Worm (Caenorhabditis elegans): Measurements from ENCODE around the gene srh-74.
A peak's percentile ranks its signal among the peaks of the same experiment; 100 is the strongest.

srh-74 gene

DNA sequence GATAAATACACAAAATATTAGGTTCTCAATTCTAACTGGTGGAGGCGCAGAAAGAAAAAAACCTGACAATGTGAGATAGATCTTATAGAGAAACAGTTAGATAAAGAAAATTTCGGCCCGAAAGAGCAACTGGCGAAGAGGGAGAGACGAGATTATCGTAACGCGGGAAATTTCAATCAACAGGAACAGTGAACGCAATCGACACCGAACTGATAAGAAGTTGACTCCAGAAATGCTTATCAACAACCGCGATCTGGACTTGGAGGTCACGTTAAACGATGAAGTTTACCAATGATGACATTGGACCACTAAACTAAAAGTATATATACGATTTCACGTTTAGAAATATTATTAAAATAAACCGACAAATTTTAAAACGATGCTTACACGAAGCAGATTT, 27.8 kb upstream of the srh-74 start (continued):
- no peak for TF ChIP-seq tbx-9 (tag; optimal IDR thresholded peaks at IDR 0.05; ENCODE audit: borderline replicate concordance)
- peak; percentile 43 for TF ChIP-seq ZK185.1 (tag; optimal IDR thresholded peaks at IDR 0.05; ENCODE audit: poor library complexity, severe bottlenecking)
- peak; percentile 20 for TF ChIP-seq nhr-80 (tag; optimal IDR thresholded peaks at IDR 0.05)
- TF ChIP-seq ztf-25 (GFP tag; IDR thresholded peaks at IDR 0.05): no peak

DNA sequence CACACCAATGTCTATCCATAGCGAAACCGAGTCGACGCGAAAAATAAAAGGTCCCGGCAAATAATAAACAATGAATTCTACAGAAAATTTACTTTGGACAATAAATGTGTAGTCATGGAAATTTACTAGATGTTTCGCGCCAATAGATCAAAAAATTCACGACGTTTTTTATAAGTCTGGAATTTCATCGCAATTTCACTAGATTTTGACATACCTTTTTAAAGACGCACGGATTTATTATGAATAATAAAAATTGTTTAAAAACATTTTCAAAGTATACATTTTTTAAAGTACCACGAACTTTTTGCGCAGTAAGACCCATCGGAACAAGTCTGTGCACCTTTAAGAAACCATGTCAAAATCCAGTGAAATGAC, 27.4 kb upstream of the srh-74 start:
- TF ChIP-seq ztf-26 (tag; optimal IDR thresholded peaks at IDR 0.05) (peak; percentile 11), ceh-58 (GFP tag; IDR thresholded peaks at IDR 0.05) (no peak), nfya-1 (tag; optimal IDR thresholded peaks at IDR 0.05; ENCODE audit: borderline replicate concordance, insufficient read depth) (no peak), hlh-26 (GFP tag; conservative IDR thresholded peaks at IDR 0.05) (no peak), dpff-1 (tag; optimal IDR thresholded peaks at IDR 0.05) (peak; percentile 78), egl-44 (GFP tag; IDR thresholded peaks at IDR 0.05) (no peak), ztf-6 (GFP tag; IDR thresholded peaks at IDR 0.05) (no peak), ceh-27 (GFP tag; optimal IDR thresholded peaks at IDR 0.05) (no peak), lsl-1 (GFP tag; optimal IDR thresholded peaks at IDR 0.05) (no peak), madf-6 (GFP tag; IDR thresholded peaks at IDR 0.05) (peak; percentile 87), madf-8 (GFP tag; conservative IDR thresholded peaks at IDR 0.05) (peak; percentile 64), xnd-1 (tag; optimal IDR thresholded peaks at IDR 0.05) (peak; percentile 76), F57A8.1 (GFP tag; optimal IDR thresholded peaks at IDR 0.05) (no peak), C06A6.2 (GFP tag; conservative IDR thresholded peaks at IDR 0.05) (no peak), lir-1 (GFP tag; conservative IDR thresholded peaks at IDR 0.05) (no peak), nfyb-1 (GFP tag; IDR thresholded peaks at IDR 0.05) (no peak), K12H6.12 (tag; optimal IDR thresholded peaks at IDR 0.05) (no peak), Y79H2A.3 (GFP tag; conservative IDR thresholded peaks at IDR 0.05) (no peak), F22D6.2 (tag; optimal IDR thresholded peaks at IDR 0.05) (no peak), mes-4 (tag; optimal IDR thresholded peaks at IDR 0.05) (no peak), aptf-3 (GFP tag; IDR thresholded peaks at IDR 0.05) (no peak), lin-26 (GFP tag; IDR thresholded peaks at IDR 0.05) (no peak), snpc-4 (GFP tag; optimal IDR thresholded peaks at IDR 0.05) (no peak), snpc-4 (tag; optimal IDR thresholded peaks at IDR 0.05) (no peak), nhr-120 (GFP tag; IDR thresholded peaks at IDR 0.05) (no peak), snpc-1.3 (tag; optimal IDR thresholded peaks at IDR 0.05; ENCODE audit: insufficient read depth) (peak; percentile 6), F55B11.4 (tag; optimal IDR thresholded peaks at IDR 0.05; ENCODE audit: borderline replicate concordance, insufficient read depth) (no peak), mxl-1 (tag; optimal IDR thresholded peaks at IDR 0.05) (no peak), Y95B8A.8 (GFP tag; IDR thresholded peaks at IDR 0.05) (no peak), hlh-12 (tag; optimal IDR thresholded peaks at IDR 0.05) (no peak), madf-10 (tag; optimal IDR thresholded peaks at IDR 0.05) (no peak), efl-1 (GFP tag; optimal IDR thresholded peaks at IDR 0.05) (peak; percentile 65), sea-2 (GFP tag; IDR thresholded peaks at IDR 0.05) (no peak), Y67H2A.10 (GFP tag; conservative IDR thresholded peaks at IDR 0.05) (no peak), lin-35 (GFP tag; optimal IDR thresholded peaks at IDR 0.05) (peak in 1 of 3 experiments; percentile 16)
